Worm (Caenorhabditis elegans) whole organism, young adult: ENCODE measurements around the gene aqp-3.

Experiments
- B0336.3 ChIP-seq: fragments of 200-800 bp; sonication (Bioruptor generic); IDR thresholded peaks from 2 replicates; pipeline ENCODE4 v1.3.6; 2022; ENCODE audit warnings: missing genetic modification characterization, missing compliant biosample characterization
- F55B11.4 ChIP-seq: sonication (generic microtip); optimal IDR thresholded peaks from 2 replicates; lab custom pipeline; 2016; ENCODE audit warnings: missing compliant biosample characterization, missing genetic modification characterization, borderline replicate concordance; ENCODE audit not compliant: insufficient read depth
- Y95B8A.8 ChIP-seq: fragments of 200-800 bp; sonication (Bioruptor generic); IDR thresholded peaks from 2 replicates; pipeline ENCODE4 v1.3.6; 2022; ENCODE audit warnings: missing genetic modification reagents, missing genetic modification characterization, missing compliant biosample characterization
- ZK185.1 ChIP-seq: sonication (generic microtip); optimal IDR thresholded peaks from 2 replicates; lab custom pipeline; 2016; ENCODE audit warnings: mild to moderate bottlenecking, missing genetic modification characterization, missing compliant biosample characterization; ENCODE audit not compliant: poor library complexity, severe bottlenecking
- akir-1 ChIP-seq: fragments of 200-800 bp; sonication (Bioruptor generic); optimal IDR thresholded peaks from 2 replicates; lab custom pipeline; 2018; ENCODE audit warnings: mild to moderate bottlenecking, missing genetic modification characterization, moderate library complexity, missing compliant biosample characterization
- ama-1 ChIP-seq, 3 experiments: fragments of 150-350 bp in 1 of 3; sonication (generic microtip) in 2 of 3; optimal IDR thresholded peaks; 2 replicates each; lab custom pipeline; 2014 to 2018; ENCODE audit warnings: missing biosample characterization in 2 of 3, missing genetic modification characterization in 2 of 3, missing genetic modification reagents in 2 of 3
- attf-3 ChIP-seq: fragments of 200-800 bp; sonication (Bioruptor generic); conservative IDR thresholded peaks from 2 replicates; pipeline ENCODE4 v1.3.6; 2022; ENCODE audit warnings: missing genetic modification reagents, missing genetic modification characterization, missing compliant biosample characterization
- cebp-2 ChIP-seq: fragments of 200-800 bp; sonication (Bioruptor generic); IDR thresholded peaks from 2 replicates; pipeline ENCODE4 v1.3.6; 2022; ENCODE audit warnings: missing genetic modification characterization, missing compliant biosample characterization
- ceh-27 ChIP-seq: fragments of 200-800 bp; sonication (Bioruptor generic); optimal IDR thresholded peaks from 2 replicates; lab custom pipeline; 2018; ENCODE audit warnings: mild to moderate bottlenecking, missing genetic modification characterization, moderate library complexity, missing compliant biosample characterization
- ceh-91 ChIP-seq: fragments of 200-800 bp; sonication (Bioruptor generic); IDR thresholded peaks from 2 replicates; pipeline ENCODE4 v1.3.6; 2022; ENCODE audit warnings: missing genetic modification reagents, missing genetic modification characterization, missing compliant biosample characterization
- chd-7 ChIP-seq: sonication (generic microtip); optimal IDR thresholded peaks from 2 replicates; lab custom pipeline; 2016; ENCODE audit warnings: mild to moderate bottlenecking, missing genetic modification characterization, moderate library complexity, missing compliant biosample characterization
- egl-44 ChIP-seq: fragments of 200-800 bp; sonication (Bioruptor generic); IDR thresholded peaks from 2 replicates; pipeline ENCODE4 v1.3.6; 2022; ENCODE audit warnings: missing genetic modification reagents, missing genetic modification characterization, missing compliant biosample characterization
- gei-17 ChIP-seq: fragments of 200-800 bp; sonication (Bioruptor generic); optimal IDR thresholded peaks from 2 replicates; lab custom pipeline; 2018; ENCODE audit warnings: mild to moderate bottlenecking, missing genetic modification characterization, missing compliant biosample characterization
- him-1 ChIP-seq: sonication (generic microtip); optimal IDR thresholded peaks from 2 replicates; lab custom pipeline; 2016; ENCODE audit warnings: missing genotype, missing genetic modification reagents, missing genetic modification characterization, missing compliant biosample characterization
- hlh-12 ChIP-seq: sonication (generic microtip); optimal IDR thresholded peaks from 2 replicates; lab custom pipeline; 2016; ENCODE audit warnings: missing genetic modification characterization, missing compliant biosample characterization
- hmg-1.2 ChIP-seq: fragments of 200-800 bp; sonication (Bioruptor generic); IDR thresholded peaks from 2 replicates; pipeline ENCODE4 v1.3.6; 2022; ENCODE audit warnings: missing genetic modification reagents, missing genetic modification characterization, missing compliant biosample characterization
- lin-40 ChIP-seq: sonication (generic microtip); optimal IDR thresholded peaks from 2 replicates; lab custom pipeline; 2016; ENCODE audit warnings: missing genetic modification characterization, mild to moderate bottlenecking, missing compliant biosample characterization, missing genotype, missing genetic modification reagents
- madf-10 ChIP-seq: sonication (generic microtip); optimal IDR thresholded peaks from 2 replicates; lab custom pipeline; 2016; ENCODE audit warnings: mild to moderate bottlenecking, missing genetic modification characterization, missing compliant biosample characterization
- madf-6 ChIP-seq: fragments of 200-800 bp; sonication (Bioruptor generic); IDR thresholded peaks from 2 replicates; pipeline ENCODE4 v1.3.6; 2022; ENCODE audit warnings: missing genetic modification reagents, missing genetic modification characterization, missing compliant biosample characterization
- madf-8 ChIP-seq: fragments of 200-800 bp; sonication (Bioruptor generic); conservative IDR thresholded peaks from 2 replicates; pipeline ENCODE4 v1.3.6; 2022; ENCODE audit warnings: missing genetic modification reagents, missing genetic modification characterization, missing compliant biosample characterization
- nhr-80 ChIP-seq: sonication (generic microtip); optimal IDR thresholded peaks from 2 replicates; lab custom pipeline; 2016; ENCODE audit warnings: missing genetic modification characterization, missing compliant biosample characterization
- rcor-1 ChIP-seq: fragments of 200-800 bp; sonication (Bioruptor generic); IDR thresholded peaks from 2 replicates; pipeline ENCODE4 v1.3.6; 2022; ENCODE audit warnings: missing genetic modification reagents, missing genetic modification characterization, missing compliant biosample characterization
- repo-1 ChIP-seq: sonication (generic microtip); optimal IDR thresholded peaks from 2 replicates; lab custom pipeline; 2017; ENCODE audit warnings: mild to moderate bottlenecking, missing genetic modification characterization, missing compliant biosample characterization
- sea-2 ChIP-seq: fragments of 200-800 bp; sonication (Bioruptor generic); IDR thresholded peaks from 2 replicates; pipeline ENCODE4 v1.3.6; 2022; ENCODE audit warnings: missing genetic modification characterization, missing compliant biosample characterization
- snpc-3.4 ChIP-seq: sonication (generic microtip); optimal IDR thresholded peaks from 2 replicates; lab custom pipeline; 2017; ENCODE audit warnings: missing genetic modification characterization, mild to moderate bottlenecking, missing compliant biosample characterization, antibody characterized with exemption, moderate library complexity, missing genotype, missing genetic modification reagents
- snpc-4 ChIP-seq, 5 experiments: fragments of 150-350 bp in 1 of 5; sonication (generic microtip) in 4 of 5; optimal IDR thresholded peaks; 2 replicates each; lab custom pipeline; 2014 to 2018; ENCODE audit warnings: missing genetic modification characterization in 5 of 5, missing biosample characterization in 3 of 5, antibody characterized with exemption in 2 of 5, mild to moderate bottlenecking in 2 of 5, missing compliant biosample characterization in 2 of 5, missing genotype in 2 of 5, moderate library complexity in 2 of 5, missing genetic modification reagents in 1 of 5
- tbp1 ChIP-seq: fragments of 200-800 bp; sonication (Bioruptor generic); optimal IDR thresholded peaks from 2 replicates; lab custom pipeline; 2018; ENCODE audit warnings: mild to moderate bottlenecking, missing genetic modification characterization, missing compliant biosample characterization
- unc-130 ChIP-seq: sonication (generic microtip); optimal IDR thresholded peaks from 2 replicates; lab custom pipeline; 2016; ENCODE audit warnings: missing genetic modification reagents, missing genetic modification characterization, missing compliant biosample characterization
- zfh-2 ChIP-seq: fragments of 200-800 bp; sonication (Bioruptor generic); conservative IDR thresholded peaks from 2 replicates; pipeline ENCODE4 v1.3.6; 2022; ENCODE audit warnings: missing genetic modification reagents, missing genetic modification characterization, missing compliant biosample characterization
- ztf-22 ChIP-seq: fragments of 200-800 bp; sonication (Bioruptor generic); optimal IDR thresholded peaks from 2 replicates; lab custom pipeline; 2018; ENCODE audit warnings: mild to moderate bottlenecking, missing genetic modification characterization, moderate library complexity, missing compliant biosample characterization
- ztf-3 ChIP-seq: fragments of 200-800 bp; sonication (Bioruptor generic); optimal IDR thresholded peaks from 2 replicates; lab custom pipeline; 2018; ENCODE audit warnings: mild to moderate bottlenecking, missing genetic modification characterization, missing compliant biosample characterization

The aqp-3 gene

DNA sequence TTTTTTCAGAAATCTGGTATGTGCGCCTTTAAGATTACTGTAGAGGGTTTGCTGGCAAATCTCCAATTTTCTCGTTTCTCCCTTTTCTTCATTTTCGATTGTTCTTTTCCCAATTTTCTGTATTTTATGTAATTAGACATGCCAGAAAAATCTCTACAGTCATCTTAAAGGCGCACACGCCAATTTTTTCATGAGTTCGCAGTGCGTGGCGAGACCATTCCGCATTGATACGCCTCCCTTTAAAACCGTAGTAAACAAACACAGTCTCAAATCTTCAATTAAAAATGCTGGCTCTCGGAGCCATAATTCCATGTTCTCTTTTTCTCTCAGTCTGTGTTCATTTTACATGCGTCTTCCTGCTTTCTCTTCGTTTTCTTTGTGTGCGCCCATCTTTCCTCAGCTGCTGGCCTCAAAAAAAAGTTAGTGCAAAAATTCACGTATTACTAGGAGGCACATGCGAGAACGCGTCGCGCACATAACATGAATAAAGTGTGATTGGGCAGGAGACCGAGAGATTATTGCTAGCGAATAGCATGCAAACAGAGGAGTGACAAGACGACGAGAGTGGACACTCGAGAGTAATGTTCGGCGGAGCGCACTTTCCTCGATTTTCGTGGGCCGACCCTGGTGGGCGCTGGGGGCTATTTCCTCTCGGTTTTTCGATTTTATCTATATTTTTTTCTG is 47.2 kb downstream of the aqp-3 start (continued):
- TF ChIP-seq snpc-4 (GFP tag; optimal IDR thresholded peaks at IDR 0.05; lab: Kevin White, UChicago) (no peak), snpc-4 (tag; optimal IDR thresholded peaks at IDR 0.05; lab: Kevin White, UChicago) (peak in 3 of 4 experiments; percentile 29 to 65 (median 39)), attf-3 (GFP tag; lab: Robert Waterston, UW) (0 out of 2 replicates have a peak, but pooled peaks have one; percentile 20), madf-8 (GFP tag; lab: Robert Waterston, UW) (peak; percentile 91), akir-1 (GFP tag; lab: Kevin White, UChicago) (no peak), him-1 (peak; percentile 19), tbp1 (peak; percentile 38), B0336.3 (GFP tag; lab: Robert Waterston, UW) (peak; percentile 74), zfh-2 (peak; percentile 85), snpc-3.4 (peak; percentile 25), ceh-27 (GFP tag; lab: Kevin White, UChicago) (peak; percentile 87), ceh-91 (peak; percentile 68), F55B11.4 (no peak), unc-130 (GFP tag; lab: Kevin White, UChicago) (no peak), gei-17 (peak; percentile 24), madf-10 (tag; lab: Kevin White, UChicago) (peak; percentile 44), lin-40 (peak; percentile 75), ztf-3 (GFP tag; lab: Kevin White, UChicago) (no peak), madf-6 (peak; percentile 96), cebp-2 (GFP tag; lab: Robert Waterston, UW) (no peak), chd-7 (peak; percentile 58), hmg-1.2 (GFP tag; lab: Robert Waterston, UW) (peak; percentile 91)
- TF ChIP-seq, all 124 proteins: peak for 38

DNA sequence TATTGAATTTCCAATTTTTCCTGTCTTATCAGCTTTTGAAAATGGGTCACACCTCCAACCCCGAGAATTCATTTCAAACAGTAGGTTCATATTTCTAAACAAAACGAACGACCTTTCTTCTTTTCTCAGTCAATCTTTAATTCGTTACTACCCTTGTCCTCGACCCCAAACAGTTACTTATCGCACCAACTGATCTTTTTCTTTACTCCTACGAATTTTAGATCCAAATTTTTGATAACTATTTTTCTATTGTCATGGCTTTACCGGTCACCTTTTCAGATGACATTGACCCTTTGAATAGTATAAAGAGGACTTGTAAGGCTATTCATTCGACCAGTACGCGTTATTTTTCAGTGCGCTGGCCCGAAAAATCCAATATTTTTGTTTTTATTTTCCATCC is 50.1 kb downstream of the aqp-3 start:
- TF ChIP-seq sea-2 (GFP tag; lab: Robert Waterston, UW), result no peak
- no peak for TF ChIP-seq ztf-22 (GFP tag; lab: Kevin White, UChicago)
- TF ChIP-seq, all 124 proteins: peak for 0

DNA sequence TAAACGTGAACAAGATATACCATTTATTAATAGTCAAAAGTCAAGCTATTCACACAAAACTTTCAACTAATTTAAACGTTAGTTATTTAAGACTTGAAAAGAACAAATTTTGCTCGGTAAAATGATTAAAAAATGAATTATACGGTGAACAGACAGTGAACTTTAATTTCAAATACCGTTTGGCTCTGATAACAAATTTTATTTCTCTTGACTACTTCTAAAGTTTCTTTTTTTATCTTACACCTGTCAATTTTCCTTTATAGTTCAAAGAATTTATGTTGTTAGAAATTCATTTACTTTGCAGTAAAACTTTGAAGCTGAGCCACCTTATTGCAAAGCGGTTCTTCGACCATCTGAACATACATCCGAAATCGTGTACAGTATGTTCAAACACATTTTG is 50.9 kb downstream of the aqp-3 start, which contains the start of gene ZK593.3:
TSS of gene ZK593.3 (plus strand) at position 301 of the 400 bp plus-strand sequence.
- TF ChIP-seq Y95B8A.8 (GFP tag; lab: Robert Waterston, UW), result no peak
- no peak for TF ChIP-seq egl-44 (GFP tag; lab: Robert Waterston, UW)
- TF ChIP-seq nhr-80 (tag; lab: Kevin White, UChicago), result peak; percentile 4
- no peak for TF ChIP-seq ama-1 (optimal IDR thresholded peaks at IDR 0.05; lab: Kevin White, UChicago)
- no peak for TF ChIP-seq ama-1 (GFP tag; optimal IDR thresholded peaks at IDR 0.05; lab: Kevin White, UChicago)
- no peak for TF ChIP-seq ceh-27 (GFP tag; lab: Kevin White, UChicago)

DNA sequence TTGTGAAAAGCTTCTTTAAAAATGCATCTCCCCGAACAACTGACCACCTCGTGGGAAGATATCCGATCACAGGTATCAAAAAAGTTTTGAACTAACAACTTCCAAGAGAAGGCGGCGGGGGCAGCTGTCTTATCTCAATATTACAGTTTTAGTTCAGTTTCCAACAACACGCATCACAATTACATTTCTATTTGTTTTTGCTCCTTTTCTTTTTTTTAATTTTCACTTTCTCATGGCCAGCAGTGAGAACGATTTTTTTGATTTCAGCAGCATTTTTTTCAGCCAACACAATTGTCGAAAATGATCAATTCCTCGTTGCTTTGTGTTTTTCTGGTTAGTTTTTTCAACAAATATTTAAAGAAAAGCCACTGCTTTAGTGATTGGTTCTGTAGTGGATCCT is 53.2 kb downstream of the aqp-3 start, which contains the start of gene ZK593.2:
TSS of gene ZK593.2 (plus strand) at position 301 of the 400 bp plus-strand sequence.
- TF ChIP-seq rcor-1 (GFP tag; lab: Robert Waterston, UW) (no peak), hlh-12 (tag; lab: Kevin White, UChicago) (no peak), repo-1 (tag; lab: Kevin White, UChicago) (peak; percentile 59), ZK185.1 (tag; lab: Kevin White, UChicago) (no peak)
